Fruit fly (Drosophila melanogaster): Measurements from ENCODE around the gene CG5377.

dm6 chr3R:22492767-22493166, 24.8 kb upstream of the CG5377 start, which contains the start of gene tHMG2:
- TF ChIP-seq CG14655 (GFP tag; optimal IDR thresholded peaks at IDR 0.05) (no peak), CG32121 (GFP tag; IDR thresholded peaks at IDR 0.05) (no peak), CG10348 (GFP tag; IDR thresholded peaks at IDR 0.05) (no peak), CG4496 (GFP tag; IDR thresholded peaks at IDR 0.05) (no peak), Ets98B (GFP tag; IDR thresholded peaks at IDR 0.05) (no peak), fd96Ca (GFP tag; IDR thresholded peaks at IDR 0.05) (no peak), CG9948 (tag; optimal IDR thresholded peaks at IDR 0.05) (no peak), CG8159 (tag; optimal IDR thresholded peaks at IDR 0.05) (no peak), CG15710 (tag; optimal IDR thresholded peaks at IDR 0.05) (no peak)

Data from whole organism, pupa.